Fruit fly (Drosophila melanogaster): ENCODE measurements around the gene CG3386.

dm6 chr3L:722386-722785 lies 40.1 kb upstream of the CG3386 start:
- TF ChIP-seq MESR4 (GFP tag; optimal IDR thresholded peaks at IDR 0.05): no peak
- TF ChIP-seq CG10959 (GFP tag; IDR thresholded peaks at IDR 0.05): no peak
